Worm (Caenorhabditis elegans) whole organism, late embryonic: ENCODE data around the gene F58G1.2.

Source experiments
- T23F11.4 ChIP-seq: fragments of 200-800 bp; sonication (Bioruptor generic); optimal IDR thresholded peaks from 2 replicates; lab custom pipeline; 2018; ENCODE audit warnings: mild to moderate bottlenecking, missing genetic modification characterization, missing compliant biosample characterization
- dve-1 ChIP-seq: sonication (generic microtip); optimal IDR thresholded peaks from 2 replicates; lab custom pipeline; 2017; ENCODE audit warnings: antibody characterized with exemption, mild to moderate bottlenecking, missing genetic modification characterization, missing compliant biosample characterization
- pqm-1 ChIP-seq: sonication (generic microtip); optimal IDR thresholded peaks from 2 replicates; lab custom pipeline; 2016; ENCODE audit warnings: missing genetic modification characterization, missing compliant biosample characterization

DNA sequence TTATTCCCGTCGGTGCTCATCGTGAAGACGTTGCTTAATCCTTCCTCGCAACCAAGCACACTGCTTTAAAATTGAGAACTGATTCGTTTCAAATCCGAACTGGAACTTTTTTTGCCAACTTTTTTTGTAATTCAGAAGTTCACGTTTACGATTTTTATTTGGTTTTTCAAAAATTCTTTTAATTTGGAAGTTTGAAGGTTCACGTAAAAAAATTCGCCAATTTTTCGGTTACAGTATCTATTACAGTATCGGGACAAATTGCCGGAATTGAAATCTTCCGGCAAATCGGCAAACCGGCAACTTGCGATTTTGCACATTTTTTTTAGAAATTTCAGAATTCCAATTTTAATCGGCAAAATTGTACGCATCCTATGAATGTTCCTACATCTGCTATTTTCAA lies 9.4 kb upstream of the F58G1.2 start, which contains the start of gene F58G1.3:
- TF ChIP-seq pqm-1 (tag; lab: Kevin White, UChicago) (no peak), T23F11.4 (no peak), dve-1 (tag; lab: Kevin White, UChicago) (no peak)
